Worm (Caenorhabditis elegans) whole organism, L2 larva: ENCODE data around the gene arrd-17.

Experiments
- mdl-1 ChIP-seq, 2 experiments: fragments of 150-350 bp in 1 of 2; sonication (generic microtip) in 1 of 2; optimal IDR thresholded peaks; 2 replicates each; lab custom pipeline; 2017; ENCODE audit warnings: missing biosample characterization in 2 of 2, missing genetic modification characterization in 2 of 2

arrd-17 gene

DNA sequence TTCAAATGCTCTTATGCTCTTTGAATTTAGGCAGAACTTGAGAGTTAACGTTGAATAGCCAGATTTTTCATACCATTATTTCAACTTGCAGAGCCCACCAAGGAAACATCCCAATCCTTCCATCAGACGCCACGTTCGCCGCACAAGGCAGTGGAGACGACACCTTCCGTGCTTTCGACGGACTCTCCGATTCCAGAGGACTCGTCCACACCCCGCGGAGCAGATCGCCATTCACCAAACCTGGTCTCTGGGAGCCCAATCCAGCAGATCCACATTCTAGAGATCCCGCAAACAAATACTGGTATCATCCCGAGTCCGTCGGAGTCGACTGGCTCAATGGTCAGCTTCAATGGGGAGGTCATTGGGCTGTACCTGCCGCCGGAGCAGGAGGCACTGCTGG is 50.5 kb downstream of the arrd-17 start:
- no peak for TF ChIP-seq mdl-1 (tag; optimal IDR thresholded peaks at IDR 0.05; lab: Kevin White, UChicago)
